Worm (Caenorhabditis elegans) whole organism, young adult: ENCODE results near the gene F14H8.5.
A peak's percentile ranks its signal among the peaks of the same experiment; 100 is the strongest.

ENCODE experiments used
- B0019.2 ChIP-seq: fragments of 200-800 bp; sonication (Bioruptor generic); conservative IDR thresholded peaks from 2 replicates; pipeline ENCODE4 v1.3.6; 2022; ENCODE audit warnings: missing genetic modification reagents, missing genetic modification characterization, missing compliant biosample characterization
- B0261.1 ChIP-seq: sonication (generic microtip); optimal IDR thresholded peaks from 2 replicates; lab custom pipeline; 2016; ENCODE audit warnings: mild to moderate bottlenecking, missing genetic modification characterization, moderate library complexity, missing compliant biosample characterization
- F23B12.7 ChIP-seq: sonication (generic microtip); optimal IDR thresholded peaks from 2 replicates; lab custom pipeline; 2017; ENCODE audit warnings: missing genetic modification characterization, mild to moderate bottlenecking, missing compliant biosample characterization, antibody characterized with exemption, moderate library complexity; ENCODE audit not compliant: insufficient read depth
- F33H1.4 ChIP-seq: fragments of 200-800 bp; sonication (Bioruptor generic); IDR thresholded peaks from 2 replicates; pipeline ENCODE4 v1.3.6; 2022; ENCODE audit warnings: missing genetic modification reagents, missing genetic modification characterization, missing compliant biosample characterization
- F49E8.2 ChIP-seq: sonication (generic microtip); optimal IDR thresholded peaks from 3 replicates; lab custom pipeline; 2017; ENCODE audit warnings: missing genetic modification characterization, mild to moderate bottlenecking, missing compliant biosample characterization, antibody characterized with exemption, moderate library complexity; ENCODE audit not compliant: insufficient read depth
- F52B5.7 ChIP-seq: sonication (generic microtip); optimal IDR thresholded peaks from 2 replicates; lab custom pipeline; 2016; ENCODE audit warnings: mild to moderate bottlenecking, missing genetic modification characterization, missing compliant biosample characterization
- F55B11.4 ChIP-seq: sonication (generic microtip); optimal IDR thresholded peaks from 2 replicates; lab custom pipeline; 2016; ENCODE audit warnings: missing compliant biosample characterization, missing genetic modification characterization, borderline replicate concordance; ENCODE audit not compliant: insufficient read depth
- F57A8.1 ChIP-seq: fragments of 200-800 bp; sonication (Bioruptor generic); optimal IDR thresholded peaks from 2 replicates; lab custom pipeline; 2018; ENCODE audit warnings: mild to moderate bottlenecking, missing genetic modification characterization, moderate library complexity, missing compliant biosample characterization
- Y53F4B.3 ChIP-seq: fragments of 200-800 bp; sonication (Bioruptor generic); IDR thresholded peaks from 2 replicates; pipeline ENCODE4 v1.3.6; 2022; ENCODE audit warnings: missing genetic modification reagents, missing genetic modification characterization, missing compliant biosample characterization
- Y53G8AR.9 ChIP-seq: fragments of 200-800 bp; sonication (Bioruptor generic); conservative IDR thresholded peaks from 2 replicates; pipeline ENCODE4 v1.3.6; 2022; ENCODE audit warnings: missing genetic modification reagents, missing genetic modification characterization, missing compliant biosample characterization
- ZK185.1 ChIP-seq: sonication (generic microtip); optimal IDR thresholded peaks from 2 replicates; lab custom pipeline; 2016; ENCODE audit warnings: mild to moderate bottlenecking, missing genetic modification characterization, missing compliant biosample characterization; ENCODE audit not compliant: poor library complexity, severe bottlenecking
- atf-7 ChIP-seq: sonication (generic microtip); optimal IDR thresholded peaks from 2 replicates; lab custom pipeline; 2017; ENCODE audit warnings: mild to moderate bottlenecking, missing genetic modification characterization, missing compliant biosample characterization
- cebp-1 ChIP-seq, 2 experiments: fragments of 200-800 bp in 1 of 2; sonication (Bioruptor generic) in 1 of 2; sonication (generic microtip) in 1 of 2; IDR thresholded peaks in 1 of 2; optimal IDR thresholded peaks in 1 of 2; 2 replicates each; pipeline versions ENCODE4 v1.3.6 to Lab custom; 2017 to 2022; ENCODE audit warnings: missing compliant biosample characterization in 2 of 2, missing genetic modification characterization in 2 of 2, mild to moderate bottlenecking in 1 of 2, missing genetic modification reagents in 1 of 2, moderate library complexity in 1 of 2
- cebp-2 ChIP-seq: fragments of 200-800 bp; sonication (Bioruptor generic); IDR thresholded peaks from 2 replicates; pipeline ENCODE4 v1.3.6; 2022; ENCODE audit warnings: missing genetic modification characterization, missing compliant biosample characterization
- ceh-40 ChIP-seq: fragments of 200-800 bp; sonication (Bioruptor generic); IDR thresholded peaks from 2 replicates; pipeline ENCODE4 v1.3.6; 2022; ENCODE audit warnings: missing genetic modification characterization, missing compliant biosample characterization
- ceh-91 ChIP-seq: fragments of 200-800 bp; sonication (Bioruptor generic); IDR thresholded peaks from 2 replicates; pipeline ENCODE4 v1.3.6; 2022; ENCODE audit warnings: missing genetic modification reagents, missing genetic modification characterization, missing compliant biosample characterization
- die-1 ChIP-seq: sonication (generic microtip); optimal IDR thresholded peaks from 2 replicates; lab custom pipeline; 2016; ENCODE audit warnings: missing genotype, mild to moderate bottlenecking, missing genetic modification characterization, missing compliant biosample characterization
- dox-1 ChIP-seq: fragments of 200-800 bp; sonication (Bioruptor generic); IDR thresholded peaks from 2 replicates; pipeline ENCODE4 v1.3.6; 2022; ENCODE audit warnings: missing genetic modification reagents, missing genetic modification characterization, missing compliant biosample characterization
- dpl-1 ChIP-seq: fragments of 150-350 bp; optimal IDR thresholded peaks from 2 replicates; lab custom pipeline; 2014; ENCODE audit warnings: missing biosample characterization, missing genetic modification reagents, missing genetic modification characterization
- efl-1 ChIP-seq: fragments of 150-350 bp; optimal IDR thresholded peaks from 2 replicates; lab custom pipeline; 2014; ENCODE audit warnings: missing biosample characterization, missing genetic modification reagents, missing genetic modification characterization
- egrh-3 ChIP-seq: fragments of 200-800 bp; sonication (Bioruptor generic); IDR thresholded peaks from 2 replicates; pipeline ENCODE4 v1.3.6; 2022; ENCODE audit warnings: missing genetic modification reagents, missing genetic modification characterization, missing compliant biosample characterization
- ets-4 ChIP-seq: fragments of 200-800 bp; sonication (Bioruptor generic); optimal IDR thresholded peaks from 2 replicates; lab custom pipeline; 2018; ENCODE audit warnings: mild to moderate bottlenecking, missing genetic modification characterization, missing compliant biosample characterization
- hmg-1.2 ChIP-seq: fragments of 200-800 bp; sonication (Bioruptor generic); IDR thresholded peaks from 2 replicates; pipeline ENCODE4 v1.3.6; 2022; ENCODE audit warnings: missing genetic modification reagents, missing genetic modification characterization, missing compliant biosample characterization
- hsf-1 ChIP-seq: fragments of 200-800 bp; sonication (Bioruptor generic); IDR thresholded peaks from 2 replicates; pipeline ENCODE4 v1.3.6; 2022; ENCODE audit warnings: missing genetic modification reagents, missing genetic modification characterization, missing compliant biosample characterization
- lin-26 ChIP-seq: fragments of 200-800 bp; sonication (Bioruptor generic); IDR thresholded peaks from 2 replicates; pipeline ENCODE4 v1.3.6; 2022; ENCODE audit warnings: missing genetic modification reagents, missing genetic modification characterization, missing compliant biosample characterization
- lin-35 ChIP-seq, 3 experiments: fragments of 150-350 bp in 2 of 3; sonication (generic microtip) in 1 of 3; optimal IDR thresholded peaks; 2 replicates each; lab custom pipeline; 2014 to 2018; ENCODE audit warnings: missing biosample characterization in 3 of 3, missing genetic modification characterization in 3 of 3, missing genetic modification reagents in 3 of 3
- lin-40 ChIP-seq: sonication (generic microtip); optimal IDR thresholded peaks from 2 replicates; lab custom pipeline; 2016; ENCODE audit warnings: missing genetic modification characterization, mild to moderate bottlenecking, missing compliant biosample characterization, missing genotype, missing genetic modification reagents
- lin-54 ChIP-seq: fragments of 200-800 bp; sonication (Bioruptor generic); optimal IDR thresholded peaks from 2 replicates; lab custom pipeline; 2018; ENCODE audit warnings: mild to moderate bottlenecking, missing genetic modification characterization, missing compliant biosample characterization
- madf-6 ChIP-seq: fragments of 200-800 bp; sonication (Bioruptor generic); IDR thresholded peaks from 2 replicates; pipeline ENCODE4 v1.3.6; 2022; ENCODE audit warnings: missing genetic modification reagents, missing genetic modification characterization, missing compliant biosample characterization
- madf-8 ChIP-seq: fragments of 200-800 bp; sonication (Bioruptor generic); conservative IDR thresholded peaks from 2 replicates; pipeline ENCODE4 v1.3.6; 2022; ENCODE audit warnings: missing genetic modification reagents, missing genetic modification characterization, missing compliant biosample characterization
- mel-28 ChIP-seq: sonication (generic microtip); optimal IDR thresholded peaks from 2 replicates; lab custom pipeline; 2016; ENCODE audit warnings: borderline replicate concordance, mild to moderate bottlenecking, missing genetic modification characterization, missing compliant biosample characterization
- mxl-1 ChIP-seq: sonication (generic microtip); optimal IDR thresholded peaks from 2 replicates; lab custom pipeline; 2016; ENCODE audit warnings: missing genetic modification characterization, missing compliant biosample characterization
- nfyb-1 ChIP-seq: fragments of 200-800 bp; sonication (Bioruptor generic); IDR thresholded peaks from 2 replicates; pipeline ENCODE4 v1.3.6; 2022; ENCODE audit warnings: missing genetic modification reagents, missing genetic modification characterization, missing compliant biosample characterization
- nhr-179 ChIP-seq: sonication (generic microtip); optimal IDR thresholded peaks from 2 replicates; lab custom pipeline; 2016; ENCODE audit warnings: mild to moderate bottlenecking, missing genetic modification characterization, missing compliant biosample characterization
- nhr-80 ChIP-seq: sonication (generic microtip); optimal IDR thresholded peaks from 2 replicates; lab custom pipeline; 2016; ENCODE audit warnings: missing genetic modification characterization, missing compliant biosample characterization
- rcor-1 ChIP-seq: fragments of 200-800 bp; sonication (Bioruptor generic); IDR thresholded peaks from 2 replicates; pipeline ENCODE4 v1.3.6; 2022; ENCODE audit warnings: missing genetic modification reagents, missing genetic modification characterization, missing compliant biosample characterization
- rpc-1 ChIP-seq, 2 experiments: fragments of 150-350 bp in 1 of 2; sonication (generic microtip) in 1 of 2; optimal IDR thresholded peaks; 2 replicates each; lab custom pipeline; 2014 to 2018; ENCODE audit warnings: missing biosample characterization in 1 of 2, missing genetic modification characterization in 1 of 2, missing genetic modification reagents in 1 of 2, missing genotype in 1 of 2
- sea-2 ChIP-seq: fragments of 200-800 bp; sonication (Bioruptor generic); IDR thresholded peaks from 2 replicates; pipeline ENCODE4 v1.3.6; 2022; ENCODE audit warnings: missing genetic modification characterization, missing compliant biosample characterization
- tbp1 ChIP-seq: fragments of 200-800 bp; sonication (Bioruptor generic); optimal IDR thresholded peaks from 2 replicates; lab custom pipeline; 2018; ENCODE audit warnings: mild to moderate bottlenecking, missing genetic modification characterization, missing compliant biosample characterization
- tbx-9 ChIP-seq: sonication (generic microtip); optimal IDR thresholded peaks from 2 replicates; lab custom pipeline; 2016; ENCODE audit warnings: borderline replicate concordance, missing genetic modification characterization, inconsistent platforms, missing compliant biosample characterization
- tlf-1 ChIP-seq: fragments of 200-800 bp; sonication (Bioruptor generic); optimal IDR thresholded peaks from 2 replicates; lab custom pipeline; 2018; ENCODE audit warnings: mild to moderate bottlenecking, missing genetic modification characterization, missing compliant biosample characterization
- unc-130 ChIP-seq: sonication (generic microtip); optimal IDR thresholded peaks from 2 replicates; lab custom pipeline; 2016; ENCODE audit warnings: missing genetic modification reagents, missing genetic modification characterization, missing compliant biosample characterization
- unc-62 ChIP-seq: fragments of 150-350 bp; optimal IDR thresholded peaks from 2 replicates; lab custom pipeline; 2014; ENCODE audit warnings: missing biosample characterization, missing genetic modification reagents, missing genetic modification characterization
- ztf-25 ChIP-seq: fragments of 200-800 bp; sonication (Bioruptor generic); IDR thresholded peaks from 2 replicates; pipeline ENCODE4 v1.3.6; 2022; ENCODE audit warnings: missing genetic modification reagents, missing genetic modification characterization, missing compliant biosample characterization
- ztf-26 ChIP-seq: sonication (generic microtip); optimal IDR thresholded peaks from 2 replicates; lab custom pipeline; 2017; ENCODE audit warnings: missing genetic modification characterization, missing compliant biosample characterization
- ztf-28 ChIP-seq: fragments of 200-800 bp; sonication (Bioruptor generic); IDR thresholded peaks from 2 replicates; pipeline ENCODE4 v1.3.6; 2022; ENCODE audit warnings: missing genetic modification reagents, missing genetic modification characterization, missing compliant biosample characterization
- ztf-6 ChIP-seq: fragments of 200-800 bp; sonication (Bioruptor generic); IDR thresholded peaks from 2 replicates; pipeline ENCODE4 v1.3.6; 2022; ENCODE audit warnings: missing genetic modification reagents, missing genetic modification characterization, missing compliant biosample characterization

F14H8.5 gene

ce11 chrV:15028896-15029519 lies 8.2 kb downstream of the F14H8.5 start, which contains the start of gene F14H8.8 (continued):
- TF ChIP-seq madf-8 (GFP tag; lab: Robert Waterston, UW) (peak; percentile 29; the same call in 1 of the 2 replicates), madf-6 (peak; percentile 88), hmg-1.2 (GFP tag; lab: Robert Waterston, UW) (peak; percentile 73), lin-54 (peak; percentile 47), ztf-6 (GFP tag; lab: Robert Waterston, UW) (no peak), B0261.1 (tag; lab: Kevin White, UChicago) (peak; percentile 14), rpc-1 (optimal IDR thresholded peaks at IDR 0.05; lab: Kevin White, UChicago) (no peak), rpc-1 (tag; optimal IDR thresholded peaks at IDR 0.05; lab: Kevin White, UChicago) (peak; percentile 13), unc-130 (GFP tag; lab: Kevin White, UChicago) (no peak), atf-7 (tag; lab: Kevin White, UChicago) (no peak), ets-4 (GFP tag; lab: Kevin White, UChicago) (no peak), F55B11.4 (tag; lab: Kevin White, UChicago) (no peak), F52B5.7 (no peak), egrh-3 (GFP tag; lab: Robert Waterston, UW) (no peak), rcor-1 (GFP tag; lab: Robert Waterston, UW) (peak; percentile 80), lin-40 (tag; lab: Kevin White, UChicago) (no peak), unc-62 (GFP tag; lab: Kevin White, UChicago) (no peak), tbx-9 (no peak), Y53F4B.3 (GFP tag; lab: Robert Waterston, UW) (no peak), nfyb-1 (GFP tag; lab: Robert Waterston, UW) (0 out of 2 replicates have a peak, but pooled peaks have one; percentile 15), Y53G8AR.9 (GFP tag; lab: Robert Waterston, UW) (peak; percentile 59; the same call in 1 of the 2 replicates), lin-26 (GFP tag; lab: Robert Waterston, UW) (no peak), ztf-28 (GFP tag; lab: Robert Waterston, UW) (no peak), nhr-80 (tag; lab: Kevin White, UChicago) (no peak), mel-28 (tag; lab: Kevin White, UChicago) (no peak), ztf-25 (GFP tag; lab: Robert Waterston, UW) (no peak), ceh-91 (peak; percentile 37; the same call in 1 of the 2 replicates), F57A8.1 (GFP tag; lab: Kevin White, UChicago) (no peak), mxl-1 (tag; lab: Kevin White, UChicago) (no peak), F23B12.7 (tag; lab: Kevin White, UChicago) (peak; percentile 33), tbp1 (GFP tag; lab: Kevin White, UChicago) (peak; percentile 77), efl-1 (GFP tag; lab: Kevin White, UChicago) (peak; percentile 54), hsf-1 (GFP tag; lab: Robert Waterston, UW) (peak; percentile 75), cebp-1 (GFP tag; IDR thresholded peaks at IDR 0.05; lab: Robert Waterston, UW) (no peak), cebp-1 (tag; optimal IDR thresholded peaks at IDR 0.05; lab: Kevin White, UChicago) (no peak), ZK185.1 (tag; lab: Kevin White, UChicago) (peak; percentile 2), ztf-26 (tag; lab: Kevin White, UChicago) (no peak), nhr-179 (tag; lab: Kevin White, UChicago) (no peak), tlf-1 (GFP tag; lab: Kevin White, UChicago) (peak; percentile 30), F49E8.2 (tag; lab: Kevin White, UChicago) (peak; percentile 64), sea-2 (GFP tag; lab: Robert Waterston, UW) (no peak), cebp-2 (GFP tag; lab: Robert Waterston, UW) (no peak), dox-1 (GFP tag; lab: Robert Waterston, UW) (peak; percentile 79), dpl-1 (GFP tag; lab: Kevin White, UChicago) (no peak), B0019.2 (GFP tag; lab: Robert Waterston, UW) (no peak), F33H1.4 (GFP tag; lab: Robert Waterston, UW) (peak; percentile 65), lin-35 (GFP tag; optimal IDR thresholded peaks at IDR 0.05; lab: Kevin White, UChicago) (no peak), ceh-40 (GFP tag; lab: Robert Waterston, UW) (no peak), die-1 (tag; lab: Kevin White, UChicago) (peak; percentile 4)
